Worm (Caenorhabditis elegans) whole organism, midembryonic: ENCODE measurements around the gene D2096.7.
"Not testable (repeated sequence)": the region's sequence is repeated elsewhere in the genome, so short reads cannot be mapped to it uniquely, and the experiment has no call there.

Experiments
- T22C8.4 ChIP-seq: fragments of 200-800 bp; sonication (Bioruptor generic); IDR thresholded peaks from 2 replicates; pipeline ENCODE4 v1.3.6; 2022; ENCODE audit warnings: missing genetic modification characterization, missing compliant biosample characterization
- cog-1 ChIP-seq: sonication (generic microtip); optimal IDR thresholded peaks from 2 replicates; lab custom pipeline; 2016; ENCODE audit warnings: missing genetic modification characterization, missing compliant biosample characterization
- flt-1 ChIP-seq: fragments of 200-800 bp; sonication (Bioruptor generic); IDR thresholded peaks from 2 replicates; pipeline ENCODE4 v1.3.6; 2022; ENCODE audit warnings: missing genetic modification characterization, missing compliant biosample characterization
- klf-2 ChIP-seq: fragments of 200-800 bp; sonication (Bioruptor generic); conservative IDR thresholded peaks from 2 replicates; pipeline ENCODE4 v1.3.6; 2022; ENCODE audit warnings: missing genetic modification reagents, missing genetic modification characterization, missing compliant biosample characterization
- med-1 ChIP-seq: sonication (generic microtip); optimal IDR thresholded peaks from 2 replicates; lab custom pipeline; 2017; ENCODE audit warnings: missing genetic modification characterization, mild to moderate bottlenecking, missing compliant biosample characterization, antibody characterized with exemption, missing genetic modification reagents; ENCODE audit not compliant: insufficient read depth
- ref-1 ChIP-seq: fragments of 200-800 bp; sonication (Bioruptor generic); conservative IDR thresholded peaks from 2 replicates; pipeline ENCODE4 v1.3.6; 2022; ENCODE audit warnings: missing genetic modification reagents, missing genetic modification characterization, missing compliant biosample characterization
- tab-1 ChIP-seq: fragments of 200-800 bp; sonication (Bioruptor generic); IDR thresholded peaks from 2 replicates; pipeline ENCODE4 v1.3.6; 2022; ENCODE audit warnings: missing genetic modification characterization, missing compliant biosample characterization
- ztf-23 ChIP-seq: fragments of 200-800 bp; sonication (Bioruptor generic); IDR thresholded peaks from 2 replicates; pipeline ENCODE4 v1.3.6; 2022; ENCODE audit warnings: missing genetic modification reagents, missing genetic modification characterization, missing compliant biosample characterization
- ztf-29 ChIP-seq: fragments of 200-800 bp; sonication (Bioruptor generic); IDR thresholded peaks from 2 replicates; pipeline ENCODE4 v1.3.6; 2022; ENCODE audit warnings: missing genetic modification reagents, missing genetic modification characterization, missing compliant biosample characterization

ce11 chrIV:8352036-8352435 lies 25.4 kb downstream of the D2096.7 start, which contains the start of gene F17E9.16:
- TF ChIP-seq med-1 (GFP tag; lab: Kevin White, UChicago); ztf-23 (GFP tag; lab: Robert Waterston, UW); flt-1; ztf-29 (GFP tag; lab: Robert Waterston, UW); tab-1 (GFP tag; lab: Robert Waterston, UW); ref-1; cog-1; klf-2 (GFP tag; lab: Robert Waterston, UW); T22C8.4 (GFP tag; lab: Robert Waterston, UW): not testable (repeated sequence)
